Fruit fly (Drosophila melanogaster): Measurements from ENCODE around the gene CG43057.

The CG43057 gene

dm6 chr2L:8212666-8213270, 31.0 kb downstream of the CG43057 start, which contains the start of the genes CG8372 and CG8360 (continued):
- peak in 1 of 2 experiments; percentile 72 for TF ChIP-seq tll (GFP tag; optimal IDR thresholded peaks at IDR 0.05)
- TF ChIP-seq B-H1 (GFP tag; IDR thresholded peaks at IDR 0.05): peak; percentile 99
- TF ChIP-seq Rx (GFP tag; IDR thresholded peaks at IDR 0.05): peak; percentile 99
- peak; percentile 48; the same call in 1 of the 2 replicates for TF ChIP-seq unc-4 (GFP tag; IDR thresholded peaks at IDR 0.05; ENCODE audit: partially characterized antibody)
- peak; percentile 98 for TF ChIP-seq CG17829 (tag; optimal IDR thresholded peaks at IDR 0.05)
- peak; percentile 98 for TF ChIP-seq CG13296 (GFP tag; optimal IDR thresholded peaks at IDR 0.05)
- TF ChIP-seq CG10366 (GFP tag; IDR thresholded peaks at IDR 0.05): peak; percentile 99
- TF ChIP-seq da (GFP tag; optimal IDR thresholded peaks at IDR 0.05): peak; percentile 98
- peak; percentile 98 for TF ChIP-seq btn (GFP tag; optimal IDR thresholded peaks at IDR 0.05)
- peak; percentile 97 for TF ChIP-seq NC2α (GFP tag; optimal IDR thresholded peaks at IDR 0.05)
- TF ChIP-seq tio (GFP tag; optimal IDR thresholded peaks at IDR 0.05): peak; percentile 98
- peak; percentile 99 for TF ChIP-seq pho (GFP tag; optimal IDR thresholded peaks at IDR 0.05)
- TF ChIP-seq Xbp1 (GFP tag; optimal IDR thresholded peaks at IDR 0.05): peak; percentile 100
- TF ChIP-seq Hr78 (GFP tag; optimal IDR thresholded peaks at IDR 0.05): peak in 1 of 2 experiments; percentile 89
- TF ChIP-seq D19A (tag; optimal IDR thresholded peaks at IDR 0.05): peak; percentile 93
- TF ChIP-seq wek (GFP tag; optimal IDR thresholded peaks at IDR 0.05): peak; percentile 91
- TF ChIP-seq Sry-δ (GFP tag; optimal IDR thresholded peaks at IDR 0.05): peak; percentile 85
- no peak for TF ChIP-seq CG16813 (GFP tag; IDR thresholded peaks at IDR 0.05; ENCODE audit: partially characterized antibody)
- TF ChIP-seq nau (GFP tag; optimal IDR thresholded peaks at IDR 0.05): peak; percentile 99
- TF ChIP-seq CG2129 (GFP tag; IDR thresholded peaks at IDR 0.05; ENCODE audit: partially characterized antibody): no peak
- TF ChIP-seq CG8290 (GFP tag; optimal IDR thresholded peaks at IDR 0.05): peak; percentile 98
- TF ChIP-seq CG8290 (tag; optimal IDR thresholded peaks at IDR 0.05): peak; percentile 89 to 97
- peak; percentile 98 for TF ChIP-seq CG18476 (GFP tag; optimal IDR thresholded peaks at IDR 0.05)
- peak; percentile 97 for TF ChIP-seq Gsc (GFP tag; IDR thresholded peaks at IDR 0.05)
- TF ChIP-seq Lim3 (GFP tag; IDR thresholded peaks at IDR 0.05): peak; percentile 97
- TF ChIP-seq fd64A (GFP tag; optimal IDR thresholded peaks at IDR 0.05): peak; percentile 96
- TF ChIP-seq sqz (GFP tag; optimal IDR thresholded peaks at IDR 0.05): peak; percentile 96
- TF ChIP-seq Dfd (GFP tag; optimal IDR thresholded peaks at IDR 0.05): no peak
- TF ChIP-seq gem (tag; optimal IDR thresholded peaks at IDR 0.05): peak; percentile 99
- TF ChIP-seq sens-2 (GFP tag; IDR thresholded peaks at IDR 0.05): peak; percentile 99
- TF ChIP-seq CG15073 (GFP tag; optimal IDR thresholded peaks at IDR 0.05): peak; percentile 92
- no peak for TF ChIP-seq CG42726 (GFP tag; IDR thresholded peaks at IDR 0.05; ENCODE audit: partially characterized antibody)
- peak; percentile 99 for TF ChIP-seq CG14667 (GFP tag; IDR thresholded peaks at IDR 0.05)
- peak; percentile 98 for TF ChIP-seq B-H2 (GFP tag; optimal IDR thresholded peaks at IDR 0.05)
- TF ChIP-seq CG15269 (tag; optimal IDR thresholded peaks at IDR 0.05): peak; percentile 99
- peak; percentile 98 for TF ChIP-seq sim (GFP tag; IDR thresholded peaks at IDR 0.05)
- peak; percentile 39 for TF ChIP-seq cad (GFP tag; optimal IDR thresholded peaks at IDR 0.05)
- peak; percentile 99 for TF ChIP-seq caup (GFP tag; optimal IDR thresholded peaks at IDR 0.05; ENCODE audit: severe bottlenecking)
- peak; percentile 8 for TF ChIP-seq cg (GFP tag; optimal IDR thresholded peaks at IDR 0.05)
- TF ChIP-seq zf30C (GFP tag; optimal IDR thresholded peaks at IDR 0.05): peak; percentile 37
- no peak for TF ChIP-seq Hr39 (optimal IDR thresholded peaks at IDR 0.05)
- TF ChIP-seq maf-S (GFP tag; optimal IDR thresholded peaks at IDR 0.05): peak; percentile 99
- TF ChIP-seq Pdp1 (GFP tag; optimal IDR thresholded peaks at IDR 0.05): peak; percentile 98 to 99
- peak; percentile 99 for TF ChIP-seq ase (GFP tag; IDR thresholded peaks at IDR 0.05)
- TF ChIP-seq mam (GFP tag; optimal IDR thresholded peaks at IDR 0.05): peak; percentile 99
- TF ChIP-seq YL-1 (GFP tag; optimal IDR thresholded peaks at IDR 0.05): peak; percentile 99
- TF ChIP-seq onecut (GFP tag; IDR thresholded peaks at IDR 0.05): peak; percentile 96
- peak; percentile 97 for TF ChIP-seq sug (tag; optimal IDR thresholded peaks at IDR 0.05)
- peak; percentile 90 for TF ChIP-seq TFAM (GFP tag; optimal IDR thresholded peaks at IDR 0.05)
- TF ChIP-seq CG17328 (GFP tag; IDR thresholded peaks at IDR 0.05): peak; percentile 99

All from whole organism, embryonic.